Fruit fly (Drosophila melanogaster) S2 (cell line): ENCODE results near the gene CG7810.

Experiments
- CG8478 ChIP-seq: fragments of >200 bp; optimal IDR thresholded peaks from 2 replicates; lab custom pipeline; 2018
- CTCF ChIP-seq, 2 experiments: fragments of >200 bp; optimal IDR thresholded peaks; 2 replicates each; lab custom pipeline; 2018

DNA sequence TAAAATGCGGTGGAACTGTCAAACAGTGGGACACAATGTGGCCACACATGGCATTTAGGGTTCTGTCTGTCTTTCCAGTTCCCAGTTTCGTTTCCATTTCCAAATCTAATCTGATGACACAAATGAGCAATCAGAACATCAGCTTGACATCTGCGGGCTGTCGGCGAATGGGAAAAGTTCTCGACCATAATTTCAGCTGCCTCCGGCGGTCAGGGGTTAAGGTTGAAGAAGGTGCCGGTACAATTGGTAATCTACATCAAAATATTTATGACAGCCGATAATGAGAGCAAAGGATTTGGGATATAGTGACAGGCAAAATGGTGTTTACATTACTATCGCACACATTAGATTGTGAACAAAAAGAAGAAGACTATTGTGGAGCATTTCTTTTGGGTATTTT lies 29.1 kb downstream of the CG7810 start:
- TF ChIP-seq CG8478 (lab: Kevin White, UChicago) (no peak), CTCF (optimal IDR thresholded peaks at IDR 0.05; lab: Kevin White, UChicago) (no peak)
